Fruit fly (Drosophila melanogaster) S2 (cell line): ENCODE data around the gene CG43446.

Source experiments
- CG8478 ChIP-seq: fragments of >200 bp; optimal IDR thresholded peaks from 2 replicates; lab custom pipeline; 2018
- CTCF ChIP-seq, 2 experiments: fragments of >200 bp; optimal IDR thresholded peaks; 2 replicates each; lab custom pipeline; 2018

DNA sequence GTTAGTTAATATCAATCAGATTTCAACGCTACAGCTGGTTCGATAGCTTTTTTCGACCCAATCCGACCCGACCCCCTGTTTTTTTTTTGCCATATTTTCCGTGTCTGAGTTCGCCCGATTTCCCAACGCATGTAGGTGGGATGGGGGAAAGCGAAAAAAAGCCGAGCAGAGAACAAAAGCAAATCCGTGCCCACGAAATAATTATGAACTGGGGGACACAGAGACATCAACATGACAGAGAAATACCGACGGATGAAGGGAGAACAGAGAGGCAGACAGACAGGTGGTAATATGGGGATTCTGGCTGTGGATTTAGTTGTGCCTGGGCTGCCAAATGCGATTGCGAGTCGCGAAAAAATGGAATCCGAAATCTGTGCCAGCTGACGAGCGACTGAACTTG is 1.3 kb upstream of the CG43446 start:
- TF ChIP-seq CG8478 (lab: Kevin White, UChicago) (no peak), CTCF (optimal IDR thresholded peaks at IDR 0.05; lab: Kevin White, UChicago) (no peak)
